Fruit fly (Drosophila melanogaster): ENCODE results near the gene CG13458.

CG13458 gene

dm6 chr3L:15141118-15142003 lies 28.0 kb downstream of the CG13458 start (continued):
- TF ChIP-seq Dbx (GFP tag; IDR thresholded peaks at IDR 0.05) (no peak), CG6654 (GFP tag; optimal IDR thresholded peaks at IDR 0.05) (no peak), Hsf (GFP tag; optimal IDR thresholded peaks at IDR 0.05) (peak; percentile 15), CG1024 (GFP tag; IDR thresholded peaks at IDR 0.05) (no peak), MTF-1 (GFP tag; optimal IDR thresholded peaks at IDR 0.05; ENCODE audit: borderline replicate concordance) (no peak), CG4820 (GFP tag; optimal IDR thresholded peaks at IDR 0.05) (no peak), tap (tag; optimal IDR thresholded peaks at IDR 0.05) (no peak), CG8924 (tag; optimal IDR thresholded peaks at IDR 0.05) (no peak), cwo (GFP tag; optimal IDR thresholded peaks at IDR 0.05) (no peak), CG4730 (GFP tag; IDR thresholded peaks at IDR 0.05) (no peak), gem (tag; optimal IDR thresholded peaks at IDR 0.05) (peak; percentile 51), gsb-n (tag; optimal IDR thresholded peaks at IDR 0.05) (peak; percentile 22), fd64A (GFP tag; optimal IDR thresholded peaks at IDR 0.05) (no peak), Dad (GFP tag; optimal IDR thresholded peaks at IDR 0.05) (no peak), Scr (GFP tag; IDR thresholded peaks at IDR 0.05; ENCODE audit: partially characterized antibody) (no peak), sim (GFP tag; IDR thresholded peaks at IDR 0.05) (no peak), CG5953 (GFP tag; IDR thresholded peaks at IDR 0.05) (no peak), Hand (GFP tag; optimal IDR thresholded peaks at IDR 0.05) (no peak), Fer1 (GFP tag; optimal IDR thresholded peaks at IDR 0.05) (no peak), dysf (GFP tag; IDR thresholded peaks at IDR 0.05) (peak; percentile 14; the same call in 1 of the 3 replicates), NFAT (GFP tag; IDR thresholded peaks at IDR 0.05) (0 out of 2 replicates have a peak, but pooled peaks have one; percentile 19), CG16779 (GFP tag; IDR thresholded peaks at IDR 0.05) (no peak), Dek (tag; optimal IDR thresholded peaks at IDR 0.05) (no peak), croc (GFP tag; conservative IDR thresholded peaks at IDR 0.05) (no peak), CG17385 (GFP tag; optimal IDR thresholded peaks at IDR 0.05) (no peak), CG10543 (GFP tag; optimal IDR thresholded peaks at IDR 0.05) (no peak), Neu2 (GFP tag; optimal IDR thresholded peaks at IDR 0.05; ENCODE audit: borderline replicate concordance) (no peak), CG3163 (GFP tag; optimal IDR thresholded peaks at IDR 0.05) (no peak), CG7987 (GFP tag; optimal IDR thresholded peaks at IDR 0.05) (no peak), CG11696 (GFP tag; IDR thresholded peaks at IDR 0.05) (0 out of 2 replicates have a peak, but pooled peaks have one; percentile 18), CG12236 (GFP tag; optimal IDR thresholded peaks at IDR 0.05) (no peak), Hr51 (GFP tag; optimal IDR thresholded peaks at IDR 0.05) (no peak), lab (GFP tag; optimal IDR thresholded peaks at IDR 0.05) (no peak), tio (GFP tag; optimal IDR thresholded peaks at IDR 0.05) (no peak), Hr39 (optimal IDR thresholded peaks at IDR 0.05) (no peak), CG14860 (GFP tag; IDR thresholded peaks at IDR 0.05; ENCODE audit: partially characterized antibody) (no peak), CG13775 (GFP tag; optimal IDR thresholded peaks at IDR 0.05) (no peak), Elba2 (GFP tag; optimal IDR thresholded peaks at IDR 0.05) (no peak), CG11504 (tag; optimal IDR thresholded peaks at IDR 0.05) (peak; percentile 37), CG8765 (GFP tag; IDR thresholded peaks at IDR 0.05) (0 out of 2 replicates have a peak, but pooled peaks have one; percentile 13), aop (GFP tag; IDR thresholded peaks at IDR 0.05) (no peak), NfI (GFP tag; optimal IDR thresholded peaks at IDR 0.05) (no peak), unpg (GFP tag; optimal IDR thresholded peaks at IDR 0.05) (peak; percentile 16), Dip2 (GFP tag; IDR thresholded peaks at IDR 0.05) (no peak), CG17186 (GFP tag; optimal IDR thresholded peaks at IDR 0.05) (no peak), Stat92E (GFP tag; optimal IDR thresholded peaks at IDR 0.05) (no peak), CG6854 (GFP tag; optimal IDR thresholded peaks at IDR 0.05) (no peak), btn (GFP tag; optimal IDR thresholded peaks at IDR 0.05) (no peak)

Measured in whole organism, embryonic.